Worm (Caenorhabditis elegans) whole organism, L3 larva: Measurements from ENCODE around the gene M03E7.3.

Source experiments
- R02D3.7 ChIP-seq: fragments of 150-350 bp; optimal IDR thresholded peaks from 2 replicates; lab custom pipeline; 2014; ENCODE audit warnings: missing biosample characterization, missing genetic modification characterization
- ceh-16 ChIP-seq: sonication (generic microtip); optimal IDR thresholded peaks from 2 replicates; lab custom pipeline; 2017; ENCODE audit warnings: missing biosample characterization, missing genetic modification characterization
- ceh-9 ChIP-seq: sonication (generic microtip); optimal IDR thresholded peaks from 2 replicates; lab custom pipeline; 2018; ENCODE audit warnings: missing biosample characterization, missing genetic modification characterization
- lsy-12 ChIP-seq: sonication (generic microtip); optimal IDR thresholded peaks from 2 replicates; lab custom pipeline; 2016; ENCODE audit warnings: mild to moderate bottlenecking, missing genetic modification characterization, missing compliant biosample characterization
- snpc-4 ChIP-seq: fragments of 150-350 bp; optimal IDR thresholded peaks from 2 replicates; lab custom pipeline; 2014; ENCODE audit warnings: missing biosample characterization, missing genetic modification characterization
- unc-39 ChIP-seq: sonication (generic microtip); optimal IDR thresholded peaks from 4 replicates; lab custom pipeline; 2017; ENCODE audit warnings: missing biosample characterization, missing genetic modification characterization

ce11 chrV:5582308-5582707 lies 32.5 kb upstream of the M03E7.3 start:
- no peak for TF ChIP-seq snpc-4 (tag; lab: Kevin White, UChicago)
- no peak for TF ChIP-seq ceh-9 (tag; lab: Kevin White, UChicago)
- no peak for TF ChIP-seq unc-39 (tag; lab: Kevin White, UChicago)
- no peak for TF ChIP-seq R02D3.7 (tag; lab: Kevin White, UChicago)
- no peak for TF ChIP-seq ceh-16 (tag; lab: Kevin White, UChicago)
- TF ChIP-seq lsy-12 (tag; lab: Kevin White, UChicago), result no peak
